Worm (Caenorhabditis elegans) whole organism, mixed stage, embryonic: ENCODE measurements around the gene F58E6.8.

Source experiments
- ceh-39 ChIP-seq: fragments of 150-350 bp; optimal IDR thresholded peaks from 2 replicates; lab custom pipeline; 2014; ENCODE audit warnings: missing biosample characterization, missing genetic modification characterization
- drap-1 ChIP-seq: fragments of 200-800 bp; sonication (Bioruptor generic); optimal IDR thresholded peaks from 3 replicates; lab custom pipeline; 2018; ENCODE audit warnings: mild to moderate bottlenecking, missing genetic modification characterization, missing compliant biosample characterization
- elt-3 ChIP-seq: fragments of 150-350 bp; optimal IDR thresholded peaks from 2 replicates; lab custom pipeline; 2014; ENCODE audit warnings: missing biosample characterization, missing genetic modification characterization
- hlh-1 ChIP-seq: fragments of 150-350 bp; optimal IDR thresholded peaks from 2 replicates; lab custom pipeline; 2014; ENCODE audit warnings: missing biosample characterization, missing genetic modification reagents, missing genetic modification characterization
- lsy-2 ChIP-seq: fragments of 150-350 bp; optimal IDR thresholded peaks from 2 replicates; lab custom pipeline; 2014; ENCODE audit warnings: missing biosample characterization, missing genetic modification characterization
- mep-1 ChIP-seq: fragments of 150-350 bp; optimal IDR thresholded peaks from 2 replicates; lab custom pipeline; 2017; ENCODE audit warnings: missing biosample characterization, missing genetic modification reagents, missing genetic modification characterization, inconsistent platforms
- nhr-12 ChIP-seq: fragments of 150-350 bp; optimal IDR thresholded peaks from 2 replicates; lab custom pipeline; 2014; ENCODE audit warnings: missing biosample characterization, missing genetic modification characterization
- nhr-28 ChIP-seq: fragments of 150-350 bp; optimal IDR thresholded peaks from 2 replicates; lab custom pipeline; 2014; ENCODE audit warnings: missing biosample characterization, missing genetic modification characterization
- pha-4 ChIP-seq: fragments of 150-350 bp; optimal IDR thresholded peaks from 2 replicates; lab custom pipeline; 2018; ENCODE audit warnings: missing biosample characterization, missing genetic modification reagents, missing genetic modification characterization
- snpc-4 ChIP-seq: fragments of 150-350 bp; optimal IDR thresholded peaks from 2 replicates; lab custom pipeline; 2014; ENCODE audit warnings: missing biosample characterization, missing genetic modification characterization
- sptf-1 ChIP-seq: sonication (generic microtip); optimal IDR thresholded peaks from 2 replicates; lab custom pipeline; 2017; ENCODE audit warnings: mild to moderate bottlenecking, missing genetic modification characterization, moderate library complexity, missing compliant biosample characterization
- unc-62 ChIP-seq: fragments of 150-350 bp; optimal IDR thresholded peaks from 2 replicates; lab custom pipeline; 2014; ENCODE audit warnings: missing biosample characterization, missing genetic modification reagents, missing genetic modification characterization
- zip-8 ChIP-seq: fragments of 150-350 bp; optimal IDR thresholded peaks from 2 replicates; lab custom pipeline; 2014; ENCODE audit warnings: missing biosample characterization, missing genetic modification characterization
- ztf-11 ChIP-seq: fragments of 150-350 bp; optimal IDR thresholded peaks from 2 replicates; lab custom pipeline; 2014; ENCODE audit warnings: missing biosample characterization, missing genetic modification characterization

DNA sequence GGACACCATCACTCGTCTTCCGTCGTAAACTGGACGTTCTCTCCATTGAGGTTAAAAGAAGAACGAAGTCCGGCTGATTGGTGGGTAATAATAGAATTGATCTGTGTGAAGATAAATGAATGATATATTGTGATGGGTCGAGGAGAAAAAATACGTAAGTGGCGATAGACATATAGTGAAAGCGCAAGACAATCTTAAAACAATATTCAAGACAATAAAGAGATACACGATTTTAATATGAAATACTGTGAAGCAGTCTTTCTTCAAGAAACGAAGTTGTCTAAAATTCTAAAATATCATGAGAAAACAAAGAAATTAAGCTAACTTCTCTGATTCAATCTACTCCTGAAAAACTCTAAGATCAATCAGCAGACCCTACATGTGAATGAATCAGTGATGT is 42.1 kb downstream of the F58E6.8 start, which contains the start of gene F40F9.10:
- TF ChIP-seq ztf-11 (tag; lab: Kevin White, UChicago) (no peak), elt-3 (no peak), snpc-4 (no peak), lsy-2 (tag; lab: Kevin White, UChicago) (no peak), nhr-12 (no peak), pha-4 (no peak), ceh-39 (tag; lab: Kevin White, UChicago) (no peak), drap-1 (no peak), mep-1 (tag; lab: Kevin White, UChicago) (no peak), hlh-1 (tag; lab: Kevin White, UChicago) (no peak), unc-62 (GFP tag; lab: Kevin White, UChicago) (no peak), sptf-1 (tag; lab: Kevin White, UChicago) (no peak), nhr-28 (no peak), zip-8 (no peak)
